Fruit fly (Drosophila melanogaster) whole organism, embryonic: ENCODE data around the gene Elp4.
A peak's percentile ranks its signal among the peaks of the same experiment; 100 is the strongest.

Source experiments
- Aef1 ChIP-seq: fragments of 200-800 bp; sonication (Bioruptor generic); IDR thresholded peaks from 3 replicates; pipeline ENCODE4 v1.3.6; 2022; ENCODE audit warnings: missing biosample characterization, missing genetic modification characterization
- Blimp-1 ChIP-seq: fragments of 200-800 bp; sonication (Bioruptor generic); optimal IDR thresholded peaks from 3 replicates; lab custom pipeline; 2018; ENCODE audit warnings: missing biosample characterization, missing genetic modification characterization, mild to moderate bottlenecking, moderate library complexity, missing genetic modification reagents
- C15 ChIP-seq: fragments of 200-800 bp; sonication (Bioruptor generic); IDR thresholded peaks from 3 replicates; pipeline ENCODE4 v1.3.6; 2022; ENCODE audit warnings: missing biosample characterization, missing genetic modification characterization
- CG10462 ChIP-seq: fragments of 200-800 bp; sonication (Bioruptor generic); optimal IDR thresholded peaks from 2 replicates; lab custom pipeline; 2016; ENCODE audit warnings: missing biosample characterization, missing genetic modification characterization
- CG10543 ChIP-seq: fragments of 200-800 bp; sonication (Bioruptor generic); optimal IDR thresholded peaks from 3 replicates; lab custom pipeline; 2017; ENCODE audit warnings: missing biosample characterization, mild to moderate bottlenecking, missing genetic modification characterization, moderate library complexity
- CG10979 ChIP-seq: fragments of 200-800 bp; sonication (Bioruptor generic); optimal IDR thresholded peaks from 2 replicates; lab custom pipeline; 2018; ENCODE audit warnings: missing biosample characterization, mild to moderate bottlenecking, missing genetic modification characterization, moderate library complexity
- CG11085 ChIP-seq: fragments of 200-800 bp; sonication (Bioruptor generic); IDR thresholded peaks from 2 replicates; pipeline ENCODE4 v1.3.6; 2022; ENCODE audit warnings: missing biosample characterization, missing genetic modification characterization
- CG11560 ChIP-seq: fragments of 200-800 bp; sonication (Bioruptor generic); IDR thresholded peaks from 3 replicates; pipeline ENCODE4 v1.3.6; 2022; ENCODE audit warnings: missing biosample characterization, missing genetic modification characterization
- CG11695 ChIP-seq: fragments of 200-800 bp; sonication (Bioruptor generic); IDR thresholded peaks from 3 replicates; pipeline ENCODE4 v1.3.6; 2022; ENCODE audit warnings: missing biosample characterization, missing genetic modification characterization
- CG12299 ChIP-seq: fragments of 200-800 bp; sonication (Bioruptor generic); optimal IDR thresholded peaks from 2 replicates; lab custom pipeline; 2018; ENCODE audit warnings: missing biosample characterization, mild to moderate bottlenecking, missing genetic modification characterization
- CG12744 ChIP-seq: fragments of 200-800 bp; sonication (Bioruptor generic); optimal IDR thresholded peaks from 2 replicates; lab custom pipeline; 2016; ENCODE audit warnings: missing biosample characterization, missing genetic modification characterization
- CG13123 ChIP-seq: fragments of 200-800 bp; sonication (Bioruptor generic); optimal IDR thresholded peaks from 2 replicates; lab custom pipeline; 2016; ENCODE audit warnings: missing biosample characterization, missing genetic modification characterization
- CG13424 ChIP-seq: fragments of 200-800 bp; sonication (Bioruptor generic); optimal IDR thresholded peaks from 2 replicates; lab custom pipeline; 2019; ENCODE audit warnings: missing biosample characterization, mild to moderate bottlenecking, missing genetic modification characterization, moderate library complexity
- CG15011 ChIP-seq: fragments of 200-800 bp; sonication (Bioruptor generic); optimal IDR thresholded peaks from 3 replicates; lab custom pipeline; 2018; ENCODE audit warnings: missing biosample characterization, mild to moderate bottlenecking, missing genetic modification characterization
- CG1529 ChIP-seq: fragments of 200-800 bp; sonication (Bioruptor generic); optimal IDR thresholded peaks from 3 replicates; lab custom pipeline; 2018; ENCODE audit warnings: missing biosample characterization, missing genetic modification characterization
- CG15601 ChIP-seq: fragments of 200-800 bp; sonication (Bioruptor generic); optimal IDR thresholded peaks from 3 replicates; lab custom pipeline; 2019; ENCODE audit warnings: missing biosample characterization, mild to moderate bottlenecking, missing genetic modification characterization, moderate library complexity
- CG1603 ChIP-seq: fragments of 200-800 bp; sonication (Bioruptor generic); optimal IDR thresholded peaks from 2 replicates; lab custom pipeline; 2019; ENCODE audit warnings: missing biosample characterization, mild to moderate bottlenecking, missing genetic modification characterization, moderate library complexity
- CG16779 ChIP-seq: fragments of 200-800 bp; sonication (Bioruptor generic); IDR thresholded peaks from 2 replicates; pipeline ENCODE4 v1.3.6; 2022; ENCODE audit warnings: missing biosample characterization, missing genetic modification characterization
- CG18262 ChIP-seq: fragments of 200-800 bp; optimal IDR thresholded peaks from 3 replicates; lab custom pipeline; 2019; ENCODE audit warnings: missing biosample characterization, mild to moderate bottlenecking, missing genetic modification characterization, moderate library complexity
- CG18764 ChIP-seq: fragments of 200-800 bp; sonication (Bioruptor generic); optimal IDR thresholded peaks from 3 replicates; lab custom pipeline; 2016; ENCODE audit warnings: missing biosample characterization, missing genetic modification characterization
- CG2678 ChIP-seq: fragments of 200-800 bp; sonication (Bioruptor generic); optimal IDR thresholded peaks from 3 replicates; lab custom pipeline; 2019; ENCODE audit warnings: missing biosample characterization, mild to moderate bottlenecking, missing genetic modification characterization, moderate library complexity
- CG3065 ChIP-seq: fragments of 200-800 bp; sonication (Bioruptor generic); optimal IDR thresholded peaks from 2 replicates; lab custom pipeline; 2016; ENCODE audit warnings: missing biosample characterization, missing genetic modification characterization
- CG32772 ChIP-seq: fragments of 200-800 bp; sonication (Bioruptor generic); IDR thresholded peaks from 2 replicates; pipeline ENCODE4 v1.3.6; 2022; ENCODE audit warnings: missing biosample characterization, missing genetic modification characterization
- CG6175 ChIP-seq: fragments of 200-800 bp; sonication (Bioruptor generic); IDR thresholded peaks from 3 replicates; pipeline ENCODE4 v1.3.6; 2022; ENCODE audit warnings: missing biosample characterization, missing genetic modification characterization
- CG6765 ChIP-seq: fragments of 200-800 bp; sonication (Bioruptor generic); optimal IDR thresholded peaks from 3 replicates; lab custom pipeline; 2017; ENCODE audit warnings: missing biosample characterization, mild to moderate bottlenecking, missing genetic modification characterization
- CG6813 ChIP-seq: fragments of 200-800 bp; sonication (Bioruptor generic); optimal IDR thresholded peaks from 2 replicates; lab custom pipeline; 2017; ENCODE audit warnings: missing biosample characterization, missing genetic modification characterization, mild to moderate bottlenecking, moderate library complexity, missing genetic modification reagents
- CG7556 ChIP-seq: fragments of 200-800 bp; sonication (Bioruptor generic); optimal IDR thresholded peaks from 2 replicates; lab custom pipeline; 2017; ENCODE audit warnings: missing biosample characterization, mild to moderate bottlenecking, missing genetic modification characterization
- CG7745 ChIP-seq: fragments of 200-800 bp; sonication (Bioruptor generic); optimal IDR thresholded peaks from 2 replicates; lab custom pipeline; 2018; ENCODE audit warnings: missing biosample characterization, mild to moderate bottlenecking, missing genetic modification characterization, moderate library complexity
- Dad ChIP-seq: fragments of 200-800 bp; sonication (Bioruptor generic); optimal IDR thresholded peaks from 3 replicates; lab custom pipeline; 2016; ENCODE audit warnings: missing biosample characterization, missing genetic modification characterization
- Ets65A ChIP-seq: fragments of 200-800 bp; sonication (Bioruptor generic); peaks from one replicate; lab custom pipeline; 2016; ENCODE audit warnings: missing biosample characterization, missing genetic modification characterization
- H2.0 ChIP-seq: fragments of 200-800 bp; sonication (Bioruptor generic); IDR thresholded peaks from 2 replicates; pipeline ENCODE4 v1.3.6; 2022; ENCODE audit warnings: missing biosample characterization, missing genetic modification characterization
- Hmx ChIP-seq: fragments of 200-800 bp; sonication (Bioruptor generic); optimal IDR thresholded peaks from 2 replicates; lab custom pipeline; 2016; ENCODE audit warnings: missing biosample characterization, missing genetic modification characterization
- Hr51 ChIP-seq, 2 experiments: fragments of 200-800 bp; sonication (Bioruptor generic); optimal IDR thresholded peaks; 2 replicates in 1 of 2; 3 replicates in 1 of 2; lab custom pipeline; 2016 to 2018; ENCODE audit warnings: missing biosample characterization in 2 of 2, missing genetic modification characterization in 2 of 2, mild to moderate bottlenecking in 1 of 2, moderate library complexity in 1 of 2
- Mad ChIP-seq: fragments of 200-800 bp; sonication (Bioruptor generic); optimal IDR thresholded peaks from 2 replicates; lab custom pipeline; 2016; ENCODE audit warnings: missing biosample characterization, missing genetic modification characterization
- Myb ChIP-seq: fragments of 200-800 bp; sonication (Bioruptor generic); optimal IDR thresholded peaks from 2 replicates; lab custom pipeline; 2016; ENCODE audit warnings: missing biosample characterization, missing genetic modification characterization
- Pdp1 ChIP-seq, 2 experiments: fragments of 200-800 bp; sonication (Bioruptor generic); optimal IDR thresholded peaks; 3 replicates each; lab custom pipeline; 2016; ENCODE audit warnings: missing biosample characterization in 2 of 2, missing genetic modification characterization in 2 of 2, mild to moderate bottlenecking in 1 of 2, moderate library complexity in 1 of 2
- az2 ChIP-seq: fragments of 200-800 bp; sonication (Bioruptor generic); optimal IDR thresholded peaks from 3 replicates; lab custom pipeline; 2016; ENCODE audit warnings: missing biosample characterization, missing genetic modification characterization
- bowl ChIP-seq: fragments of 200-800 bp; sonication (Bioruptor generic); IDR thresholded peaks from 2 replicates; pipeline ENCODE4 v1.3.6; 2022; ENCODE audit warnings: missing biosample characterization, missing genetic modification characterization
- cas ChIP-seq: fragments of 200-800 bp; sonication (Bioruptor generic); IDR thresholded peaks from 2 replicates; pipeline ENCODE4 v1.3.6; 2022; ENCODE audit warnings: missing biosample characterization, missing genetic modification characterization
- esg ChIP-seq: fragments of 200-800 bp; sonication (Bioruptor generic); conservative IDR thresholded peaks from 2 replicates; pipeline ENCODE4 v1.3.6; 2022; ENCODE audit warnings: missing biosample characterization, missing genetic modification characterization
- eve ChIP-seq, 2 experiments: fragments of >200 bp; optimal IDR thresholded peaks; 2 replicates each; lab custom pipeline; 2017; ENCODE audit warnings: missing biosample characterization in 2 of 2, missing genetic modification characterization in 2 of 2
- h ChIP-seq: fragments of >200 bp; optimal IDR thresholded peaks from 2 replicates; lab custom pipeline; 2017
- jigr1 ChIP-seq: fragments of 200-800 bp; sonication (Bioruptor generic); IDR thresholded peaks from 3 replicates; pipeline ENCODE4 v1.3.6; 2022; ENCODE audit warnings: missing biosample characterization, missing genetic modification characterization
- lilli ChIP-seq: fragments of 200-800 bp; sonication (Bioruptor generic); optimal IDR thresholded peaks from 3 replicates; lab custom pipeline; 2016; ENCODE audit warnings: missing biosample characterization, missing genetic modification characterization
- p53 ChIP-seq: fragments of 200-800 bp; sonication (Bioruptor generic); optimal IDR thresholded peaks from 2 replicates; lab custom pipeline; 2016; ENCODE audit warnings: missing biosample characterization, missing genetic modification characterization
- pho ChIP-seq: fragments of 200-800 bp; sonication (Bioruptor generic); optimal IDR thresholded peaks from 2 replicates; lab custom pipeline; 2016; ENCODE audit warnings: missing biosample characterization, missing genetic modification characterization
- phol ChIP-seq: fragments of 200-800 bp; sonication (Bioruptor generic); optimal IDR thresholded peaks from 3 replicates; lab custom pipeline; 2018; ENCODE audit warnings: missing biosample characterization, mild to moderate bottlenecking, missing genetic modification characterization, moderate library complexity
- row ChIP-seq: fragments of 200-800 bp; sonication (Bioruptor generic); IDR thresholded peaks from 3 replicates; pipeline ENCODE4 v1.3.6; 2022; ENCODE audit warnings: missing biosample characterization, missing genetic modification characterization
- trh ChIP-seq: fragments of 200-800 bp; sonication (Bioruptor generic); optimal IDR thresholded peaks from 2 replicates; lab custom pipeline; 2016; ENCODE audit warnings: missing biosample characterization, missing genetic modification characterization
- ttk ChIP-seq: fragments of 200-800 bp; sonication (Bioruptor generic); IDR thresholded peaks from 2 replicates; pipeline ENCODE4 v2.1.2; 2022; ENCODE audit warnings: missing biosample characterization, missing genetic modification characterization

Gene Elp4

dm6 chr2L:5494808-5495356 lies 29.1 kb upstream of the Elp4 start (continued):
- TF ChIP-seq az2 (no peak), Ets65A (GFP tag; lab: Kevin White, UChicago) (peak; percentile 88), CG3065 (no peak), CG1603 (tag; lab: Kevin White, UChicago) (no peak), Hmx (no peak), CG7745 (no peak), ttk (GFP tag; lab: Robert Waterston, UW) (no peak), trh (GFP tag; lab: Kevin White, UChicago) (no peak), Myb (GFP tag; lab: Kevin White, UChicago) (no peak), p53 (no peak), lilli (GFP tag; lab: Kevin White, UChicago) (no peak), eve (GFP tag; optimal IDR thresholded peaks at IDR 0.05; lab: Kevin White, UChicago) (no peak), CG32772 (GFP tag; lab: Robert Waterston, UW) (no peak), esg (no peak), CG6765 (GFP tag; lab: Kevin White, UChicago) (no peak), CG12744 (GFP tag; lab: Kevin White, UChicago) (no peak), CG10543 (GFP tag; lab: Kevin White, UChicago) (no peak), CG18262 (tag; lab: Kevin White, UChicago) (peak; percentile 21), cas (GFP tag; lab: Robert Waterston, UW) (no peak), C15 (no peak), CG15601 (tag; lab: Kevin White, UChicago) (no peak), phol (tag; lab: Kevin White, UChicago) (peak; percentile 32), CG16779 (GFP tag; lab: Robert Waterston, UW) (no peak), H2.0 (GFP tag; lab: Robert Waterston, UW) (no peak)

dm6 chr2L:5496468-5497093 lies 27.4 kb upstream of the Elp4 start:
- TF ChIP-seq h (no peak), CG7556 (GFP tag; lab: Kevin White, UChicago) (peak; percentile 45), Hr51 (GFP tag; optimal IDR thresholded peaks at IDR 0.05; lab: Kevin White, UChicago) (peak in 1 of 2 experiments; percentile 49), Dad (GFP tag; lab: Kevin White, UChicago) (peak; percentile 61), CG11560 (tag; lab: Robert Waterston, UW) (no peak), CG13424 (tag; lab: Kevin White, UChicago) (peak; percentile 73), Aef1 (GFP tag; lab: Robert Waterston, UW) (peak; percentile 29; the same call in 1 of the 3 replicates), CG13123 (no peak), Pdp1 (GFP tag; optimal IDR thresholded peaks at IDR 0.05; lab: Kevin White, UChicago) (peak in 1 of 2 experiments; percentile 32), CG12299 (tag; lab: Kevin White, UChicago) (peak; percentile 5), CG6175 (no peak), jigr1 (GFP tag; lab: Robert Waterston, UW) (0 out of 3 replicates have a peak, but pooled peaks have one; percentile 40), Mad (GFP tag; lab: Kevin White, UChicago) (no peak), CG1529 (GFP tag; lab: Kevin White, UChicago) (peak; percentile 41), bowl (no peak), CG15601 (tag; lab: Kevin White, UChicago) (peak; percentile 72), az2 (peak; percentile 57), pho (GFP tag; lab: Kevin White, UChicago) (no peak), CG11085 (GFP tag; lab: Robert Waterston, UW) (peak; percentile 50; the same call in 1 of the 2 replicates), CG11695 (GFP tag; lab: Robert Waterston, UW) (0 out of 3 replicates have a peak, but pooled peaks have one; percentile 51), CG10979 (tag; lab: Kevin White, UChicago) (peak; percentile 80), CG2678 (tag; lab: Kevin White, UChicago) (peak; percentile 74), CG15011 (GFP tag; lab: Kevin White, UChicago) (no peak), row (GFP tag; lab: Robert Waterston, UW) (peak; percentile 68), CG6813 (GFP tag; lab: Kevin White, UChicago) (peak; percentile 34), Hmx (no peak), CG10462 (GFP tag; lab: Kevin White, UChicago) (peak; percentile 9), Blimp-1 (GFP tag; lab: Kevin White, UChicago) (peak; percentile 76), CG18764 (GFP tag; lab: Kevin White, UChicago) (peak; percentile 4)
